Fruit fly (Drosophila melanogaster): Measurements from ENCODE around the gene CG13248.

Gene CG13248

DNA sequence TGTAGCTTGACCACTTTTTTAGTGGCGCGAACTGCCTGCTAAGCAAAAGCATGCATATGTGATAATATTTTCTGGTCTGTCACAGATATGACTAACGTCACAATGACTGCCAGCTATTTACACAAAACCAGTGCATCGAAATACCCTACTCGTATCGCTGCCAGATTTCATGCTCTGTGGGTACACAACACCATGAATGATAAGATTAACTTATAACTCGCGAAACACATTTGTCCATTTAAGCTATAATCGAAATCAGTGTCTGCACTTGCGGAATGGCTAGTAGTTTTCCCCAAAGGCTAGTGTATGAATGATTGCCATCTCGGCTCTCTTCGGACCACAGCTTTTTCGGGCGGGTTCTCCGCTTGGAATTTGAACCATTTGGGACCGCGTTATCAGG is 25.0 kb downstream of the CG13248 start:
- TF ChIP-seq OdsH (GFP tag; optimal IDR thresholded peaks at IDR 0.05) (no peak), Abd-B (GFP tag; optimal IDR thresholded peaks at IDR 0.05) (no peak), rgr (GFP tag; optimal IDR thresholded peaks at IDR 0.05) (peak; percentile 16), Hr83 (GFP tag; optimal IDR thresholded peaks at IDR 0.05; ENCODE audit: poor library complexity, severe bottlenecking) (peak; percentile 26), Hnf4 (GFP tag; optimal IDR thresholded peaks at IDR 0.05) (no peak)

DNA sequence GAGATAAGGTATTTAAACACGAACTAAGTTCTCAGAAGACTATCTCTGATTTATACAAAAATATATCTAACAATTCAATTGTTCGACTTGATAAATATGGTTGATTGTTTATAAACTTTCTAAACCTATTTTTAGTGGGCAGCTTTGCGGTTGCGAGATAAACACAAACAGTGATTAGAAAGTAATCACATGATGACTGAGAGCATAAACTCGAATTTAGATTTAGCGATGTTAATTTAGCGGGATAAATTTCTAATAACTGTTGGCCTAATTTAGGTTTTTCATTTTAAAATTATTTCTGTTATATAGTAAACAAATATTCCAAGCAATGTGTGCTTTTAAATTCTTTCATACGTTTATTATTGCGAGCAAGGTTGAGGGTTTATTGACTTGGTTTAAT is 25.4 kb downstream of the CG13248 start:
- TF ChIP-seq Hr78 (GFP tag; optimal IDR thresholded peaks at IDR 0.05) = no peak
- no peak for TF ChIP-seq Vsx2 (GFP tag; optimal IDR thresholded peaks at IDR 0.05; ENCODE audit: partially characterized antibody)
- no peak for TF ChIP-seq Hr83 (GFP tag; optimal IDR thresholded peaks at IDR 0.05; ENCODE audit: poor library complexity, severe bottlenecking)
- no peak for TF ChIP-seq usp (GFP tag; optimal IDR thresholded peaks at IDR 0.05)
- no peak for TF ChIP-seq Myc (optimal IDR thresholded peaks at IDR 0.05)
- TF ChIP-seq Abd-B (GFP tag; optimal IDR thresholded peaks at IDR 0.05) = no peak
- no peak for TF ChIP-seq jim (GFP tag; optimal IDR thresholded peaks at IDR 0.05)
- no peak for TF ChIP-seq brk (GFP tag; optimal IDR thresholded peaks at IDR 0.05)
- TF ChIP-seq br (GFP tag; optimal IDR thresholded peaks at IDR 0.05) = no peak
- TF ChIP-seq Sp1 (GFP tag; optimal IDR thresholded peaks at IDR 0.05) = no peak
- TF ChIP-seq CG9705 (GFP tag; optimal IDR thresholded peaks at IDR 0.05) = no peak

DNA sequence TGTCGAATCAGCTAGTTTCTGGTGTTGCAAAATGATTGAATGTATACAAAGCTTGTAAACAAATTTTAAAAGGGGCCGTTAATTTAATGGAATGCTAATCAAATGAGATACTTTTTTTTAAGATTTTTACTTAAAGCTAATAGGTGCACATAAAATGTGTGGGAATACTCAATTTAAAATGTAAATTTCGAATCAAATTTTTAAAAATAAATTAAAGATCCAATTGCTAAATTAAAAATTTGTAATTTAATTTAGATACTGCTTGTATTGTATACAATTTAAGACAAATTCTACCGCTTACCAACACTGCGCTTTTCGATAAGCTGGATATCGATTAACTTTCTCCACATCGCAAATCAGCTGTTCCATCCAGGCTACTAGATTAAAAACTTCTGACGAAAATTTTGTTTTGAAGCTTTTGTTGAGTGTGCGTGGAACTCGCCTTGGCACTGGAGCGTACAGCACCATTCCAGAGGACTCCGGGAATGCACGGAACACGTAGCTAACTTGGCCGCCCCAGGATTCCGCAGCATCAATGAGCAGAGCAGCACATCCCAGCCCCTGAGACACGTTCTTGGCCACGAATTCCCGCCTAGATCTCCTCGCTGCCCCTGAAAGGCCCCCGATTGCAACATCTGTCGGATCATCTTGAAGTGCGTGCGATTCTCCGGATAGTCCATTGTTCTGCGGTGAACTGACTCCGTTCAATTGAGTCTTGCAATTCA is 26.1 kb downstream of the CG13248 start, which contains the start of the genes CG5498 and fbl:
TSS of gene CG5498 (minus strand) at position 24 of the 725 bp plus-strand sequence.
TSS of gene fbl (plus strand) at position 344 of the 725 bp plus-strand sequence.
- TF ChIP-seq pan (optimal IDR thresholded peaks at IDR 0.05) = no peak
- no peak for TF ChIP-seq jim (GFP tag; optimal IDR thresholded peaks at IDR 0.05)
- TF ChIP-seq foxo (GFP tag; optimal IDR thresholded peaks at IDR 0.05) = peak in 1 of 2 experiments; percentile 89
- peak; percentile 81 for TF ChIP-seq fru (GFP tag; optimal IDR thresholded peaks at IDR 0.05)
- TF ChIP-seq Rel (GFP tag; optimal IDR thresholded peaks at IDR 0.05) = no peak
- TF ChIP-seq Rel (tag; optimal IDR thresholded peaks at IDR 0.05) = peak; percentile 57
- TF ChIP-seq sv (GFP tag; optimal IDR thresholded peaks at IDR 0.05) = peak; percentile 54
- TF ChIP-seq Dif (GFP tag; optimal IDR thresholded peaks at IDR 0.05; ENCODE audit: partially characterized antibody) = no peak
- TF ChIP-seq Sp1 (GFP tag; optimal IDR thresholded peaks at IDR 0.05) = peak; percentile 78
- TF ChIP-seq Jra (GFP tag; optimal IDR thresholded peaks at IDR 0.05) = peak; percentile 79
- peak; percentile 81 for TF ChIP-seq br (GFP tag; optimal IDR thresholded peaks at IDR 0.05)
- peak; percentile 86 for TF ChIP-seq h (GFP tag; optimal IDR thresholded peaks at IDR 0.05)
- TF ChIP-seq Vsx2 (GFP tag; optimal IDR thresholded peaks at IDR 0.05; ENCODE audit: partially characterized antibody) = no peak
- TF ChIP-seq ey (GFP tag; optimal IDR thresholded peaks at IDR 0.05) = peak; percentile 82
- TF ChIP-seq N (GFP tag; optimal IDR thresholded peaks at IDR 0.05) = no peak
- TF ChIP-seq OdsH (GFP tag; optimal IDR thresholded peaks at IDR 0.05) = peak; percentile 85
- peak; percentile 38 for TF ChIP-seq CG9705 (GFP tag; optimal IDR thresholded peaks at IDR 0.05)
- no peak for TF ChIP-seq Dfd (GFP tag; optimal IDR thresholded peaks at IDR 0.05)
- TF ChIP-seq dl (GFP tag; optimal IDR thresholded peaks at IDR 0.05; ENCODE audit: insufficient read depth in 1 of 2, partially characterized antibody in 2 of 2) = no peak
- TF ChIP-seq dmrt93B (GFP tag; optimal IDR thresholded peaks at IDR 0.05) = peak; percentile 44
- TF ChIP-seq HLH106 (tag; optimal IDR thresholded peaks at IDR 0.05) = peak; percentile 79
- TF ChIP-seq dsf (GFP tag; optimal IDR thresholded peaks at IDR 0.05; ENCODE audit: borderline replicate concordance) = peak; percentile 75
- TF ChIP-seq CG32264 (GFP tag; optimal IDR thresholded peaks at IDR 0.05) = peak; percentile 6
- peak; percentile 77 for TF ChIP-seq psq (GFP tag; optimal IDR thresholded peaks at IDR 0.05)
- TF ChIP-seq Abd-B (GFP tag; optimal IDR thresholded peaks at IDR 0.05) = no peak
- no peak for TF ChIP-seq tai (GFP tag; optimal IDR thresholded peaks at IDR 0.05)
- peak; percentile 60 for TF ChIP-seq GATAd (GFP tag; optimal IDR thresholded peaks at IDR 0.05)
- no peak for TF ChIP-seq CrebA (GFP tag; optimal IDR thresholded peaks at IDR 0.05; ENCODE audit: borderline replicate concordance)
- TF ChIP-seq Myc (optimal IDR thresholded peaks at IDR 0.05) = no peak
- TF ChIP-seq usp (GFP tag; optimal IDR thresholded peaks at IDR 0.05) = no peak
- peak; percentile 48 for TF ChIP-seq sage (GFP tag; optimal IDR thresholded peaks at IDR 0.05)
- TF ChIP-seq Hr83 (GFP tag; optimal IDR thresholded peaks at IDR 0.05; ENCODE audit: poor library complexity, severe bottlenecking) = peak; percentile 48
- no peak for TF ChIP-seq Mio (GFP tag; optimal IDR thresholded peaks at IDR 0.05)
- peak; percentile 86 for TF ChIP-seq rgr (GFP tag; optimal IDR thresholded peaks at IDR 0.05)
- peak; percentile 64 for TF ChIP-seq woc (GFP tag; optimal IDR thresholded peaks at IDR 0.05)
- TF ChIP-seq Hnf4 (GFP tag; optimal IDR thresholded peaks at IDR 0.05) = peak; percentile 85
- peak; percentile 91 for TF ChIP-seq brk (GFP tag; optimal IDR thresholded peaks at IDR 0.05)
- TF ChIP-seq lola (GFP tag; optimal IDR thresholded peaks at IDR 0.05) = no peak
- no peak for TF ChIP-seq Hr78 (GFP tag; optimal IDR thresholded peaks at IDR 0.05)
